Worm (Caenorhabditis elegans) whole organism, L2 larva: ENCODE data around the gene Y41C4A.32.
A peak's percentile ranks its signal among the peaks of the same experiment; 100 is the strongest.

Source experiments
- C34F6.9 ChIP-seq: fragments of 150-350 bp; optimal IDR thresholded peaks from 2 replicates; lab custom pipeline; 2014; ENCODE audit warnings: missing biosample characterization, missing genetic modification characterization
- F13H6.1 ChIP-seq: sonication (generic microtip); optimal IDR thresholded peaks from 2 replicates; lab custom pipeline; 2016; ENCODE audit warnings: missing genetic modification characterization, missing compliant biosample characterization
- R02D3.7 ChIP-seq: fragments of 150-350 bp; optimal IDR thresholded peaks from 2 replicates; lab custom pipeline; 2014; ENCODE audit warnings: missing biosample characterization, missing genetic modification characterization
- Y55F3AM.14 ChIP-seq: fragments of 200-800 bp; sonication (Bioruptor generic); optimal IDR thresholded peaks from 2 replicates; lab custom pipeline; 2018; ENCODE audit warnings: mild to moderate bottlenecking, missing genetic modification characterization, missing compliant biosample characterization
- ZK546.5 ChIP-seq: sonication (generic microtip); optimal IDR thresholded peaks from 2 replicates; lab custom pipeline; 2017; ENCODE audit warnings: missing biosample characterization, missing genetic modification characterization
- aly-2 ChIP-seq: fragments of 150-350 bp; optimal IDR thresholded peaks from 2 replicates; lab custom pipeline; 2014; ENCODE audit warnings: missing biosample characterization, missing genetic modification characterization
- ama-1 ChIP-seq: fragments of 150-350 bp; optimal IDR thresholded peaks from 2 replicates; lab custom pipeline; 2018; ENCODE audit warnings: inconsistent platforms
- blmp-1 ChIP-seq: sonication (generic microtip); optimal IDR thresholded peaks from 2 replicates; lab custom pipeline; 2017; ENCODE audit warnings: missing genetic modification characterization, mild to moderate bottlenecking, missing compliant biosample characterization, antibody characterized with exemption, moderate library complexity; ENCODE audit not compliant: insufficient read depth
- crh-2 ChIP-seq: sonication (generic microtip); optimal IDR thresholded peaks from 2 replicates; lab custom pipeline; 2017; ENCODE audit warnings: missing biosample characterization, missing genetic modification characterization
- egl-27 ChIP-seq: sonication (generic microtip); optimal IDR thresholded peaks from 3 replicates; lab custom pipeline; 2017; ENCODE audit warnings: missing biosample characterization, missing genetic modification reagents, missing genetic modification characterization
- elt-1 ChIP-seq: fragments of 150-350 bp; optimal IDR thresholded peaks from 2 replicates; lab custom pipeline; 2014; ENCODE audit warnings: missing biosample characterization, missing genetic modification characterization
- fos-1 ChIP-seq: fragments of 150-350 bp; optimal IDR thresholded peaks from 2 replicates; lab custom pipeline; 2014; ENCODE audit warnings: missing biosample characterization, missing genetic modification characterization
- gmeb-1 ChIP-seq: fragments of 150-350 bp; optimal IDR thresholded peaks from 2 replicates; lab custom pipeline; 2014; ENCODE audit warnings: missing biosample characterization, missing genetic modification characterization
- lin-11 ChIP-seq: fragments of 150-350 bp; sonication (generic microtip); optimal IDR thresholded peaks from 2 replicates; lab custom pipeline; 2014; ENCODE audit warnings: missing biosample characterization, missing genetic modification characterization, inconsistent platforms, mixed read lengths
- lin-13 ChIP-seq: fragments of 150-350 bp; optimal IDR thresholded peaks from 2 replicates; lab custom pipeline; 2014; ENCODE audit warnings: missing biosample characterization, missing genetic modification reagents, missing genetic modification characterization
- lin-39 ChIP-seq: fragments of 150-350 bp; optimal IDR thresholded peaks from 2 replicates; lab custom pipeline; 2014; ENCODE audit warnings: missing biosample characterization, missing genetic modification reagents, missing genetic modification characterization
- lsy-2 ChIP-seq, 2 experiments: fragments of 150-350 bp in 1 of 2; sonication (generic microtip) in 1 of 2; optimal IDR thresholded peaks; 2 replicates each; lab custom pipeline; 2014 to 2017; ENCODE audit warnings: missing biosample characterization in 2 of 2, missing genetic modification characterization in 2 of 2
- mab-5 ChIP-seq: fragments of 150-350 bp; optimal IDR thresholded peaks from 2 replicates; lab custom pipeline; 2014; ENCODE audit warnings: missing biosample characterization, missing genetic modification characterization
- nhr-10 ChIP-seq: sonication (generic microtip); optimal IDR thresholded peaks from 2 replicates; lab custom pipeline; 2017; ENCODE audit warnings: missing biosample characterization, missing genetic modification characterization
- nhr-11 ChIP-seq: fragments of 150-350 bp; optimal IDR thresholded peaks from 2 replicates; lab custom pipeline; 2014; ENCODE audit warnings: missing biosample characterization, missing genetic modification characterization
- nhr-12 ChIP-seq: fragments of 150-350 bp; optimal IDR thresholded peaks from 2 replicates; lab custom pipeline; 2014; ENCODE audit warnings: missing biosample characterization, missing genetic modification characterization
- nhr-129 ChIP-seq: fragments of 150-350 bp; optimal IDR thresholded peaks from 2 replicates; lab custom pipeline; 2014; ENCODE audit warnings: missing biosample characterization, missing genetic modification characterization
- nhr-25 ChIP-seq: fragments of 150-350 bp; sonication (generic microtip); optimal IDR thresholded peaks from 3 replicates; lab custom pipeline; 2014; ENCODE audit warnings: missing biosample characterization, missing genetic modification characterization
- nhr-6 ChIP-seq: fragments of 150-350 bp; optimal IDR thresholded peaks from 2 replicates; lab custom pipeline; 2014; ENCODE audit warnings: missing biosample characterization, missing genetic modification characterization
- nhr-77 ChIP-seq: fragments of 150-350 bp; optimal IDR thresholded peaks from 2 replicates; lab custom pipeline; 2014; ENCODE audit warnings: missing biosample characterization, missing genetic modification characterization
- peb-1 ChIP-seq: fragments of 150-350 bp; optimal IDR thresholded peaks from 2 replicates; lab custom pipeline; 2014; ENCODE audit warnings: missing biosample characterization, missing genetic modification characterization
- sem-4 ChIP-seq: fragments of 150-350 bp; optimal IDR thresholded peaks from 2 replicates; lab custom pipeline; 2014; ENCODE audit warnings: missing biosample characterization, missing genetic modification reagents, missing genetic modification characterization
- skn-1 ChIP-seq: sonication (generic microtip); optimal IDR thresholded peaks from 2 replicates; lab custom pipeline; 2017; ENCODE audit warnings: missing biosample characterization, missing genetic modification characterization
- sma-3 ChIP-seq: sonication (generic microtip); optimal IDR thresholded peaks from 2 replicates; lab custom pipeline; 2016; ENCODE audit warnings: missing genetic modification reagents, missing genetic modification characterization, missing compliant biosample characterization
- sma-9 ChIP-seq, 2 experiments: fragments of 150-350 bp in 1 of 2; sonication (generic microtip) in 1 of 2; optimal IDR thresholded peaks; 2 replicates each; lab custom pipeline; 2014 to 2016; ENCODE audit warnings: missing genetic modification characterization in 2 of 2, mild to moderate bottlenecking in 1 of 2, missing biosample characterization in 1 of 2, missing compliant biosample characterization in 1 of 2, missing genetic modification reagents in 1 of 2, moderate library complexity in 1 of 2
- unc-39 ChIP-seq: fragments of 150-350 bp; optimal IDR thresholded peaks from 2 replicates; lab custom pipeline; 2014; ENCODE audit warnings: missing biosample characterization, missing genetic modification characterization
- unc-55 ChIP-seq: fragments of 150-350 bp; sonication (generic microtip); optimal IDR thresholded peaks from 3 replicates; lab custom pipeline; 2014; ENCODE audit warnings: missing biosample characterization, missing genetic modification reagents, missing genetic modification characterization
- unc-62 ChIP-seq: fragments of 150-350 bp; optimal IDR thresholded peaks from 2 replicates; lab custom pipeline; 2014; ENCODE audit warnings: missing biosample characterization, missing genetic modification reagents, missing genetic modification characterization
- zag-1 ChIP-seq: fragments of 150-350 bp; optimal IDR thresholded peaks from 2 replicates; lab custom pipeline; 2014; ENCODE audit warnings: missing biosample characterization, missing genetic modification characterization

Gene Y41C4A.32

ce11 chrIII:11706665-11707064, 14.8 kb upstream of the Y41C4A.32 start, which contains the start of gene col-96:
col-96 (minus strand) TSS chrIII:11706765.
- no peak for TF ChIP-seq unc-62 (GFP tag; lab: Kevin White, UChicago)
- TF ChIP-seq egl-27 (tag; lab: Kevin White, UChicago) = peak; percentile 49
- TF ChIP-seq gmeb-1 (tag; lab: Kevin White, UChicago) = no peak
- no peak for TF ChIP-seq nhr-77
- no peak for TF ChIP-seq skn-1 (tag; lab: Kevin White, UChicago)
- TF ChIP-seq nhr-25 (tag; lab: Kevin White, UChicago) = no peak
- no peak for TF ChIP-seq Y55F3AM.14 (GFP tag; lab: Kevin White, UChicago)
- TF ChIP-seq nhr-10 (tag; lab: Kevin White, UChicago) = no peak
- no peak for TF ChIP-seq blmp-1 (tag; lab: Kevin White, UChicago)
- TF ChIP-seq, all 48 proteins: peak for 1

ce11 chrIII:11708722-11709121, 12.8 kb upstream of the Y41C4A.32 start, which contains the start of gene Y41C4A.8:
Y41C4A.8 (minus strand) TSS chrIII:11708822.
- TF ChIP-seq nhr-11 (tag; lab: Kevin White, UChicago) = no peak
- TF ChIP-seq sma-3 (GFP tag; lab: Kevin White, UChicago) = no peak
- TF ChIP-seq nhr-10 (tag; lab: Kevin White, UChicago) = no peak
- no peak for TF ChIP-seq unc-39 (tag; lab: Kevin White, UChicago)
- no peak for TF ChIP-seq blmp-1 (tag; lab: Kevin White, UChicago)
- no peak for TF ChIP-seq lin-39 (tag; lab: Kevin White, UChicago)
- TF ChIP-seq nhr-77 = no peak
- no peak for TF ChIP-seq ama-1
- TF ChIP-seq elt-1 (tag; lab: Kevin White, UChicago) = no peak
- no peak for TF ChIP-seq skn-1 (tag; lab: Kevin White, UChicago)
- TF ChIP-seq zag-1 (tag; lab: Kevin White, UChicago) = no peak
- no peak for TF ChIP-seq nhr-129 (tag; lab: Kevin White, UChicago)
- no peak for TF ChIP-seq lsy-2 (tag; optimal IDR thresholded peaks at IDR 0.05; lab: Kevin White, UChicago)
- no peak for TF ChIP-seq lin-13 (GFP tag; lab: Kevin White, UChicago)
- no peak for TF ChIP-seq sem-4

ce11 chrIII:11718548-11718947, 3.0 kb upstream of the Y41C4A.32 start, which contains the start of gene Y41C4A.9:
Y41C4A.9 (minus strand) TSS chrIII:11718645.
- TF ChIP-seq nhr-77 (no peak), aly-2 (tag; lab: Kevin White, UChicago) (no peak), crh-2 (tag; lab: Kevin White, UChicago) (no peak), sma-9 (GFP tag; optimal IDR thresholded peaks at IDR 0.05; lab: Kevin White, UChicago) (no peak), sma-9 (tag; optimal IDR thresholded peaks at IDR 0.05; lab: Kevin White, UChicago) (no peak), lsy-2 (tag; optimal IDR thresholded peaks at IDR 0.05; lab: Kevin White, UChicago) (no peak), C34F6.9 (tag; lab: Kevin White, UChicago) (no peak), nhr-12 (tag; lab: Kevin White, UChicago) (no peak), lin-13 (GFP tag; lab: Kevin White, UChicago) (no peak), Y55F3AM.14 (GFP tag; lab: Kevin White, UChicago) (no peak), nhr-11 (tag; lab: Kevin White, UChicago) (no peak), R02D3.7 (no peak), unc-55 (GFP tag; lab: Kevin White, UChicago) (no peak)

ce11 chrIII:11719400-11719875, 2.1 kb upstream of the Y41C4A.32 start, which contains the start of the genes elb-1 and Y41C4A.11:
elb-1 (minus strand) TSS chrIII:11719450.
Y41C4A.11 (plus strand) TSS chrIII:11719860.
- peak; percentile 26 for TF ChIP-seq fos-1 (tag; lab: Kevin White, UChicago)
- TF ChIP-seq nhr-25 (tag; lab: Kevin White, UChicago) = peak; percentile 45
- TF ChIP-seq F13H6.1 (tag; lab: Kevin White, UChicago) = peak; percentile 76
- TF ChIP-seq mab-5 (tag; lab: Kevin White, UChicago) = peak; percentile 49
- TF ChIP-seq nhr-11 (tag; lab: Kevin White, UChicago) = no peak
- peak; percentile 55 for TF ChIP-seq C34F6.9 (tag; lab: Kevin White, UChicago)
- TF ChIP-seq nhr-6 (tag; lab: Kevin White, UChicago) = no peak
- no peak for TF ChIP-seq aly-2 (tag; lab: Kevin White, UChicago)
- no peak for TF ChIP-seq nhr-10 (tag; lab: Kevin White, UChicago)
- TF ChIP-seq sem-4 = peak; percentile 65
- no peak for TF ChIP-seq ZK546.5 (tag; lab: Kevin White, UChicago)
- peak; percentile 40 for TF ChIP-seq lin-11 (tag; lab: Kevin White, UChicago)
- TF ChIP-seq egl-27 (tag; lab: Kevin White, UChicago) = peak; percentile 33
- TF ChIP-seq nhr-129 (tag; lab: Kevin White, UChicago) = peak; percentile 56
- TF ChIP-seq unc-55 (GFP tag; lab: Kevin White, UChicago) = peak; percentile 78
- TF ChIP-seq peb-1 (tag; lab: Kevin White, UChicago) = no peak
- TF ChIP-seq lsy-2 (tag; optimal IDR thresholded peaks at IDR 0.05; lab: Kevin White, UChicago) = peak; percentile 21 to 78
- no peak for TF ChIP-seq nhr-12 (tag; lab: Kevin White, UChicago)
- TF ChIP-seq gmeb-1 (tag; lab: Kevin White, UChicago) = peak; percentile 99
- peak; percentile 45 for TF ChIP-seq lin-13 (GFP tag; lab: Kevin White, UChicago)
- no peak for TF ChIP-seq Y55F3AM.14 (GFP tag; lab: Kevin White, UChicago)
- TF ChIP-seq crh-2 (tag; lab: Kevin White, UChicago) = peak; percentile 63
- peak; percentile 64 for TF ChIP-seq sma-3 (GFP tag; lab: Kevin White, UChicago)
